Fruit fly (Drosophila melanogaster) whole organism: ENCODE measurements around the gene IFT52.

ENCODE experiments used
- Dll ChIP-seq: fragments of >200 bp; optimal IDR thresholded peaks from 2 replicates; lab custom pipeline; 2017
- EcR ChIP-seq, 2 experiments: fragments of >200 bp; optimal IDR thresholded peaks; 2 replicates each; lab custom pipeline; 2017; ENCODE audit warnings: missing biosample characterization in 2 of 2, missing genetic modification characterization in 2 of 2, missing genetic modification reagents in 2 of 2
- pan ChIP-seq: fragments of >200 bp; optimal IDR thresholded peaks from 2 replicates; lab custom pipeline; 2017
- psq ChIP-seq: fragments of >200 bp; optimal IDR thresholded peaks from 2 replicates; lab custom pipeline; 2017
- usp ChIP-seq: fragments of >200 bp; optimal IDR thresholded peaks from 2 replicates; lab custom pipeline; 2017; ENCODE audit warnings: missing biosample characterization, missing genetic modification characterization, mixed read lengths

DNA sequence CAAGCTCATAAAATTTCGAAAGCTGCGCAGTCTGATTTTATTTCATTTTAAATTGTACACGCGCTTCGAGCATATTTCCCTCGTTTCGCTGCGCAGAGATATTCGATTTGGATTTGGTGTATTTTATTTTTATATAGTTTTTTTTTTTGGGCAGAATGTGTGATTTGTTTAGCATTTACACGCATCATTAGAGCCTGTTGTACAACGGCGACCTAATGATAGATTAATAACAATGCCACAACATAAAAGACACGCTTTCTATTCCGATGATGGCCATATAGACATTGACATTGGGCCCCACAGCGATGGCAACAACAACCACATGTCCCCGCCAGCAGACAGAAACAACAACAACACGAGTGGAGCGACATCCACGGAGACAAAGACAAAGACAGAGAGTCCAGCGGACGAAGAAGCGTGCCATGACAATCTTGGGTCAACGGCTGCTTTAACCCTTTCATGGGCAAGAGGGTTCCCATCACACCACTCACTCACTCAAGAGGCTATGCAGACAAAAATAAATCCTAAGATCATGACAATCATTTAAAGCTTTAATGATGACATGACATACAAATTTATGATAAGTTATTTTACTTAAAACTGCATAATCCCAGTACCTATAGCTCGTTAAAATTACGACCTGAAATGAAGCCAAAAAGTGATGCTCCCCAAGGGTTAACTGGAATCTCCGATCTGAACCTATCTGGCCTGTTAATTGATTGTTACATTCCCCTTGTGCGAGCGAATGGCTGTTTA lies 4.1 kb downstream of the IFT52 start:
- TF ChIP-seq usp (no peak), psq (no peak), EcR (GFP tag; optimal IDR thresholded peaks at IDR 0.05; lab: Kevin White, UChicago) (peak in 1 of 2 experiments; percentile 78), pan (no peak), Dll (lab: Kevin White, UChicago) (no peak)
